Fruit fly (Drosophila melanogaster) whole organism, pupa: ENCODE results near the gene CG9175.
A peak's percentile ranks its signal among the peaks of the same experiment; 100 is the strongest.

Experiments used
- CG12605 ChIP-seq: fragments of 200-800 bp; sonication (Bioruptor generic); IDR thresholded peaks from 2 replicates; pipeline ENCODE4 v1.3.6; 2022; ENCODE audit warnings: missing biosample characterization, missing genetic modification characterization
- CG13204 ChIP-seq: fragments of 200-800 bp; sonication (Bioruptor generic); optimal IDR thresholded peaks from 2 replicates; lab custom pipeline; 2018; ENCODE audit warnings: missing biosample characterization, mild to moderate bottlenecking, missing genetic modification characterization, moderate library complexity
- CG14655 ChIP-seq: fragments of 200-800 bp; sonication (Bioruptor generic); optimal IDR thresholded peaks from 3 replicates; lab custom pipeline; 2017; ENCODE audit warnings: mild to moderate bottlenecking, missing biosample characterization, missing genetic modification reagents, missing genetic modification characterization
- CG15710 ChIP-seq: fragments of 200-800 bp; sonication (Bioruptor generic); optimal IDR thresholded peaks from 2 replicates; lab custom pipeline; 2018; ENCODE audit warnings: missing biosample characterization, mild to moderate bottlenecking, missing genetic modification characterization, moderate library complexity
- CG17806 ChIP-seq: fragments of 200-800 bp; sonication (Bioruptor generic); optimal IDR thresholded peaks from 2 replicates; lab custom pipeline; 2018; ENCODE audit warnings: missing biosample characterization, mild to moderate bottlenecking, missing genetic modification characterization, moderate library complexity
- CG32121 ChIP-seq: fragments of 200-800 bp; sonication (Bioruptor generic); IDR thresholded peaks from 2 replicates; pipeline ENCODE4 v1.3.6; 2022; ENCODE audit warnings: missing biosample characterization, missing genetic modification characterization
- CG34367 ChIP-seq: fragments of 200-800 bp; sonication (Bioruptor generic); optimal IDR thresholded peaks from 2 replicates; lab custom pipeline; 2018; ENCODE audit warnings: missing biosample characterization, mild to moderate bottlenecking, missing genetic modification characterization
- CG4496 ChIP-seq: fragments of 200-800 bp; sonication (Bioruptor generic); IDR thresholded peaks from 3 replicates; pipeline ENCODE4 v1.3.6; 2022; ENCODE audit warnings: missing biosample characterization, missing genetic modification characterization
- CG8159 ChIP-seq: fragments of 200-800 bp; sonication (Bioruptor generic); optimal IDR thresholded peaks from 3 replicates; lab custom pipeline; 2018; ENCODE audit warnings: missing biosample characterization, mild to moderate bottlenecking, missing genetic modification characterization, moderate library complexity
- CG8301 ChIP-seq: fragments of 200-800 bp; sonication (Bioruptor generic); optimal IDR thresholded peaks from 2 replicates; lab custom pipeline; 2018; ENCODE audit warnings: missing biosample characterization, mild to moderate bottlenecking, missing genetic modification characterization
- CG9948 ChIP-seq: fragments of 200-800 bp; sonication (Bioruptor generic); optimal IDR thresholded peaks from 2 replicates; lab custom pipeline; 2018; ENCODE audit warnings: missing biosample characterization, mild to moderate bottlenecking, missing genetic modification characterization, moderate library complexity
- D1 ChIP-seq: fragments of 200-800 bp; sonication (Bioruptor generic); optimal IDR thresholded peaks from 2 replicates; lab custom pipeline; 2018; ENCODE audit warnings: missing biosample characterization, mild to moderate bottlenecking, missing genetic modification characterization, moderate library complexity
- EcR ChIP-seq: fragments of 200-800 bp; sonication (Bioruptor generic); optimal IDR thresholded peaks from 3 replicates; lab custom pipeline; 2019; ENCODE audit warnings: missing biosample characterization, missing genetic modification characterization, mild to moderate bottlenecking, moderate library complexity, missing genetic modification reagents
- Ets98B ChIP-seq: fragments of 200-800 bp; sonication (Bioruptor generic); IDR thresholded peaks from 2 replicates; pipeline ENCODE4 v1.3.6; 2022; ENCODE audit warnings: missing biosample characterization, missing genetic modification characterization
- Pif1A ChIP-seq: fragments of 200-800 bp; sonication (Bioruptor generic); optimal IDR thresholded peaks from 3 replicates; lab custom pipeline; 2016; ENCODE audit warnings: missing biosample characterization, missing genetic modification characterization
- Pif1B ChIP-seq: fragments of 200-800 bp; sonication (Bioruptor generic); optimal IDR thresholded peaks from 3 replicates; lab custom pipeline; 2016; ENCODE audit warnings: missing biosample characterization, missing genetic modification characterization
- Snoo ChIP-seq: fragments of 200-800 bp; sonication (Bioruptor generic); optimal IDR thresholded peaks from 3 replicates; lab custom pipeline; 2017; ENCODE audit warnings: missing biosample characterization, mild to moderate bottlenecking, missing genetic modification characterization, inconsistent platforms
- fd96Ca ChIP-seq: fragments of 200-800 bp; sonication (Bioruptor generic); IDR thresholded peaks from 3 replicates; pipeline ENCODE4 v1.3.6; 2022; ENCODE audit warnings: missing biosample characterization, missing genetic modification characterization
- gl ChIP-seq: fragments of 200-800 bp; sonication (Bioruptor generic); optimal IDR thresholded peaks from 2 replicates; lab custom pipeline; 2018; ENCODE audit warnings: missing biosample characterization, mild to moderate bottlenecking, missing genetic modification characterization
- rn ChIP-seq: fragments of 200-800 bp; sonication (Bioruptor generic); IDR thresholded peaks from 2 replicates; pipeline ENCODE4 v1.3.6; 2022; ENCODE audit warnings: missing biosample characterization, missing genetic modification characterization

The CG9175 gene

DNA sequence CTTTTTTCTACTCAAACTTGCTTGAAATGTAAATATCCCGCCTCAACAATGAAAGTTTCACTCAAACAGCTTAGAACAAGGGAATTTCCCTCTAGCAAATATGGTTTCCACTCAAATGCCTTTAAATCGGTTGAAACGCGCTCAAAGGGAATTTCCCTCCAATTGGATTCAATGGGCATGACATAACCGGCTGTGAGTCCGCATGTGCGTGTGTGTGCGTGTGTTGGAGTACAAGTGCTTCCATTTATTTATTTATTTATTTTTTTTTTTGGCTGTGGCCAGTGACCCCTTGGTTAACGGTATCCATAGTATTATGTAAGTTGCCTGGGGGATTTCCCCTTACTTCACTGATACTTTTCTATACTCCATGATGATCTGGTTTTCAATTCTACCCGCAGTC lies 22.6 kb downstream of the CG9175 start:
- TF ChIP-seq gl (no peak), CG14655 (GFP tag; lab: Kevin White, UChicago) (no peak), CG8159 (no peak), CG32121 (GFP tag; lab: Robert Waterston, UW) (no peak), CG13204 (GFP tag; lab: Kevin White, UChicago) (no peak), Ets98B (no peak), Pif1A (GFP tag; lab: Kevin White, UChicago) (no peak), CG15710 (tag; lab: Kevin White, UChicago) (no peak), CG8301 (tag; lab: Kevin White, UChicago) (no peak)

DNA sequence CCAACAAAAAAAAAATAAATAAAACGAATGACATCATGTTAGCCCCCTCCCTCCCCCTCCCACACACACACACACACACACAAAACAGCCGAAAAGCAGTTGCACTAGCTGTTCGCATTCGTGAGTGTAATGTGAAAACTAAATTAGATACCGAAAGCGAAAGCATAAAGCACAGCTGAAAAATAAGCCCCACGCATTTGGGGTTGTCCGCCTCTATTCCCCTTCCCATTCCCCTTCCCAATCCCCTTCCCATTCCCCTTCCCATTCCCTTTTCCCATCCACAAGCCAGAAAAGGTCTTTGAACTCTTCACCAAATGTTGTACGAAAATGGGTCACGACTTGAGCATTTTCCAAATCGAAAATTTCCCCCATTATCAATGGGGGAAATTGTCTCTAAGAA lies 23.4 kb downstream of the CG9175 start:
- TF ChIP-seq rn: no peak
- no peak for TF ChIP-seq CG12605 (GFP tag; lab: Robert Waterston, UW)
- no peak for TF ChIP-seq CG32121 (GFP tag; lab: Robert Waterston, UW)
- no peak for TF ChIP-seq EcR (GFP tag; lab: Kevin White, UChicago)
- no peak for TF ChIP-seq Pif1B (GFP tag; lab: Kevin White, UChicago)
- TF ChIP-seq CG4496 (GFP tag; lab: Robert Waterston, UW): no peak
- no peak for TF ChIP-seq CG15710 (tag; lab: Kevin White, UChicago)

DNA sequence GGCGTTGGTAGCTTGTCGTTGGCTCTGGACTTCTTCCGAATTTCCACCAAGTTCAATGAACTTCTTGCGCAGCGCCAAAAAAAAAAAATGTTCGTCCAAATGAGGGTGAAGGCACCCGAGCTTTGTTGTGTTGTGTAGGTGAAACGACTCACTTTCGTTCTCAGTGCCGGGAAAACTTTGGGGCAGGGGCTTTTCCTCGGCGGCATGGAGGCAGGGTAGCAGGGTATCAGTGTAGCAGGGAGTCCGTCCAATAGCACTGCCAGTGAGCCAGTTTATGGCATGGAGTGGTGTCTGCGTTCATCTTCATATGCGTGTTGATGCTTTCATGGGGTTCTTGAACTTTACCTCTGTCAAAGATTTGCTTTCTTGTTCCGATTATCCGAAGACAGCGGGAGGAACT lies 24.5 kb downstream of the CG9175 start:
- no peak for TF ChIP-seq D1
- TF ChIP-seq EcR (GFP tag; lab: Kevin White, UChicago): peak; percentile 4
- TF ChIP-seq, all 21 proteins: peak for 1

DNA sequence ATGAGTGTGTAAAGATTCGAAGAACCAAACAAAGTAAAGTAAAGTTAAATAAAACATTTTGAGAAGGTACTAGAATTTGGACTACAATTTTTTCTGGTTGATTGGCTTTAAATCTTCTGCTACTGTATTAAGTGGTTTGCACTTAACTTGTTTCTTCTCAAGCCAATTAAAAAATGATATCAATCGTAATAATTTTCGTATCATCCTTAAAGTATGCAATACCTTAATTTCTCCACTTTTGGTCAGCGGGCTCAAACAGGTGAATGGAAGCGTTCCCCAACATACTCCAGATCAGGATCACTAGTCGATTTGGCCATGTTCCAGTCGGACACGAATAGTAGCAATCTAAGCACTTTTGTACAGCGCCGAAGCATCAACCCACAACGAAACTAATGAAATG lies 24.9 kb downstream of the CG9175 start:
- TF ChIP-seq Pif1A (GFP tag; lab: Kevin White, UChicago) (no peak), CG17806 (no peak), CG32121 (GFP tag; lab: Robert Waterston, UW) (no peak), CG4496 (GFP tag; lab: Robert Waterston, UW) (no peak), CG15710 (tag; lab: Kevin White, UChicago) (no peak), gl (no peak), EcR (GFP tag; lab: Kevin White, UChicago) (no peak)

DNA sequence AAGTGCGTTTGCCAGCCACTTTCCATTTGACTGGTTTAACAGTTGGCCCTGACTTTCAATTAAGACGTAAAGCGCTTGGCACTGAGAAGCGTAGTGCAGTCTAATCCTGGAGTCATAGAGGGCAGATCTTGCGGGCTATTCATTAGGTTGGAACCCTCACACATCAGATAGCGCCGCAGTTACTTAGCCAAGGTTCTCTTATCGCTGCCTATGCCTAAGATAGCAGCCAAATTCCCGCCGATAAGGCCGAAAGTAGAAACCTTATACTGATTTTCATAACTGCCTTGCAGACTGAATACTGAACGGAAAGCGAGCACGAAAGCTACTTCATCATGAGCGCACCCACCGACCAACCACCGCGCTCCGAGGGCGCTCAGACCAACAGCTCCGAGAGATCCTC lies 26.6 kb downstream of the CG9175 start:
- no peak for TF ChIP-seq D1
- no peak for TF ChIP-seq CG14655 (GFP tag; lab: Kevin White, UChicago)
- TF ChIP-seq CG12605 (GFP tag; lab: Robert Waterston, UW): no peak
- no peak for TF ChIP-seq CG8301 (tag; lab: Kevin White, UChicago)
- TF ChIP-seq fd96Ca: no peak
- TF ChIP-seq rn: no peak

DNA sequence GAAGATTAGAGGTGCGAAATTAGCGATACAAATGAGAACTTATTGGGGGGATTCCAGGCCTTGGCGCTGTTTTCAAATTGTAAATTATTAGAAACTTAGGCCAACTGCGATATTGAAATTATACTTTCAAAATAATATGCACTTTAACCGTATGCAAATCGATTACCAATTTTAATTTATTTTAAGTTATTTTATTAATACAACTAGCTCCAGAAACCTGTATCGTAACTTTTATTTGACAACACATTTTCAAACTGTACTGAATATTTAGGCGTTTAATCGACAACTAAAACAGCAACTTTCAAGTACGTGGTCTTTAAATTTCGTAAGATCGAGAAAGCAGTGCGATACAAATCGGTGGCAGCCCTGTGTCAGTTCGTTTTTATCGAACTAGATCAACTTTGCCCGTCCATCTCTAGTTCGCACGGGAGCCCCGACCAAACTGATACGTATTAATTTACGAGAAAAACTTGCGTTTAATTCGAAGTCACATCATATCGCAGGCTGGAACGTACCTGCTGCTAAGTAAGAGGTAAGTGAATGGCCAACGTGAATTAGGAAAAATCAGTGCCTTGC lies 28.0 kb downstream of the CG9175 start, which contains the start of the genes CG9154 and Kr-h2:
Gene CG9154, minus strand, starts transcription at position 31 of the 576 bp plus-strand sequence.
Gene Kr-h2, plus strand, starts transcription at position 335 of the 576 bp plus-strand sequence.
- peak; percentile 36; the same call in 1 of the 2 replicates for TF ChIP-seq rn
- peak; percentile 50 for TF ChIP-seq CG8301 (tag; lab: Kevin White, UChicago)
- peak; percentile 50 for TF ChIP-seq CG15710 (tag; lab: Kevin White, UChicago)
- TF ChIP-seq CG32121 (GFP tag; lab: Robert Waterston, UW): 0 out of 2 replicates have a peak, but pooled peaks have one; percentile 34
- TF ChIP-seq Pif1A (GFP tag; lab: Kevin White, UChicago): no peak
- peak; percentile 18 for TF ChIP-seq CG34367 (tag; lab: Kevin White, UChicago)
- peak; percentile 49 for TF ChIP-seq Snoo (tag; lab: Kevin White, UChicago)
- peak; percentile 58; the same call in 1 of the 2 replicates for TF ChIP-seq Ets98B
- TF ChIP-seq CG8159: no peak
- 0 out of 2 replicates have a peak, but pooled peaks have one; percentile 33 for TF ChIP-seq CG12605 (GFP tag; lab: Robert Waterston, UW)
- TF ChIP-seq CG17806: peak; percentile 33
- no peak for TF ChIP-seq CG13204 (GFP tag; lab: Kevin White, UChicago)
- peak; percentile 76 for TF ChIP-seq CG4496 (GFP tag; lab: Robert Waterston, UW)
- peak; percentile 56; the same call in 1 of the 3 replicates for TF ChIP-seq fd96Ca
- no peak for TF ChIP-seq Pif1B (GFP tag; lab: Kevin White, UChicago)
- peak; percentile 22 for TF ChIP-seq CG9948 (tag; lab: Kevin White, UChicago)

DNA sequence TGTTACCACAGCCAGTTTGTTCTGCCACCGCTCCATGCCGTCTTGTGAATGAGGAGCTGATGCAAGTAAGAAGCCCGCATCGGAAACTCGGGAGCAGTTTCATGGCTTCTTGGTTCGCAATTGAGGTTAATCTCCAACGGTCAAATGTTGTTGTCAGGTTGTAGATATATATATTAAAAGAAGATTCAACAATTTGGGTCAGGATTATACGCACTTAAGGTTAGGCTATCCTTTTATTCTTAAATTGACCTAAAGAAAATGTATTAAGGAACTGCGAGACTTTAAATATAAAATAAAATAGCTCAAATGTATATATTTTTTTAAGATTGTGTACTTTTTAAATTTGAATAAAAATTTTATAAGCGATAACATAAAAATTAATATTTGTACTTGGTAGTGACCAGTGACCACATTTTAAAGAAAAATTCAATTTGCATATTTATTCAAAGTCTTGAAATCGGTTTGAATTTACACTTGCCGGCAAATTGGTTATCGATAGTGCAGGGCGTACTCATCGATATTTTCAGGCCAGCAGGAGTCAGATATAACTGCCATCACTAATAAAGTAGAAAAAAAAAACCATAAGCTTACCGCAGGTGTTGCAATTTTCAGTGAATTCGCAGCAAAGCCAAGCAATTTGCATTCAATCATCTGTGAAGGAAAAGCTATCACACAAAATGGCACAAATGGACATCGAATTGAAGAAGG lies 30.1 kb downstream of the CG9175 start, which contains the start of the genes CG9150 and Pfdn1:
Gene CG9150, minus strand, starts transcription at position 51 of the 708 bp plus-strand sequence.
Gene Pfdn1, plus strand, starts transcription at position 536 of the 708 bp plus-strand sequence.
- TF ChIP-seq Ets98B (peak; percentile 18; the same call in 1 of the 2 replicates), CG8301 (tag; lab: Kevin White, UChicago) (no peak), CG4496 (GFP tag; lab: Robert Waterston, UW) (0 out of 3 replicates have a peak, but pooled peaks have one; percentile 19)
